Worm (Caenorhabditis elegans): ENCODE measurements around the gene thoc-2.

Gene thoc-2

ce11 chrIII:6420995-6421404 is 53.2 kb downstream of the thoc-2 start (continued):
- no peak for TF ChIP-seq madf-5 (GFP tag; IDR thresholded peaks at IDR 0.05)

ce11 chrIII:6421473-6421872 is 53.6 kb downstream of the thoc-2 start:
- TF ChIP-seq aha-1 (tag) (peak; percentile 63), madf-9 (GFP tag; conservative IDR thresholded peaks at IDR 0.05) (no peak), nhr-10 (tag; optimal IDR thresholded peaks at IDR 0.05) (peak; percentile 45)

- no peak for TF ChIP-seq F26F4.8 (GFP tag; conservative IDR thresholded peaks at IDR 0.05)
- TF ChIP-seq Y75B8A.6 (GFP tag; IDR thresholded peaks at IDR 0.05) = peak; percentile 32; the same call in 1 of the 2 replicates
- peak; percentile 60 for TF ChIP-seq cey-2 (tag; optimal IDR thresholded peaks at IDR 0.05; ENCODE audit: borderline replicate concordance, insufficient read depth)
- peak; percentile 86; the same call in 1 of the 2 replicates for TF ChIP-seq php-3 (GFP tag; IDR thresholded peaks at IDR 0.05)
- peak; percentile 61 for TF ChIP-seq aha-1 (tag)
- peak; percentile 82 for TF ChIP-seq hlh-11 (tag; optimal IDR thresholded peaks at IDR 0.05)
- no peak for TF ChIP-seq Y5F2A.4 (GFP tag; optimal IDR thresholded peaks at IDR 0.05)
- TF ChIP-seq D1046.2 (GFP tag; IDR thresholded peaks at IDR 0.05) = no peak
- TF ChIP-seq duxl-1 (tag; optimal IDR thresholded peaks at IDR 0.05; ENCODE audit: poor library complexity) = no peak
- no peak for TF ChIP-seq daf-16 (GFP tag; optimal IDR thresholded peaks at IDR 0.05)
- TF ChIP-seq daf-16 (tag; optimal IDR thresholded peaks at IDR 0.05) = peak; percentile 73
- no peak for TF ChIP-seq ceh-32 (tag; optimal IDR thresholded peaks at IDR 0.05; ENCODE audit: poor library complexity)
- no peak for TF ChIP-seq vab-7 (GFP tag; IDR thresholded peaks at IDR 0.05)
- TF ChIP-seq sdz-12 (GFP tag; optimal IDR thresholded peaks at IDR 0.05) = no peak
- peak; percentile 84 for TF ChIP-seq dve-1 (tag; optimal IDR thresholded peaks at IDR 0.05; ENCODE audit: insufficient read depth)
- no peak for TF ChIP-seq daf-19 (GFP tag; conservative IDR thresholded peaks at IDR 0.05)
- peak; percentile 42 for TF ChIP-seq T26A8.4 (GFP tag; IDR thresholded peaks at IDR 0.05)
- no peak for TF ChIP-seq nhr-41 (GFP tag; IDR thresholded peaks at IDR 0.05)
- TF ChIP-seq pha-4 (GFP tag; IDR thresholded peaks at IDR 0.05) = no peak
- no peak for TF ChIP-seq pha-4 (tag; optimal IDR thresholded peaks at IDR 0.05)
- TF ChIP-seq lin-1 (GFP tag; IDR thresholded peaks at IDR 0.05) = 0 out of 2 replicates have a peak, but pooled peaks have one; percentile 15
- TF ChIP-seq hmg-1.1 (GFP tag; IDR thresholded peaks at IDR 0.05) = peak; percentile 60; the same call in 1 of the 2 replicates
- no peak for TF ChIP-seq mdt-29 (GFP tag; IDR thresholded peaks at IDR 0.05)
- no peak for TF ChIP-seq ces-1 (GFP tag; optimal IDR thresholded peaks at IDR 0.05)
- TF ChIP-seq unc-130 (GFP tag; optimal IDR thresholded peaks at IDR 0.05) = no peak
- no peak for TF ChIP-seq lsy-2 (tag; optimal IDR thresholded peaks at IDR 0.05)
- TF ChIP-seq F10B5.3 (tag; optimal IDR thresholded peaks at IDR 0.05) = no peak
- no peak for TF ChIP-seq F49E8.2 (tag; optimal IDR thresholded peaks at IDR 0.05; ENCODE audit: borderline replicate concordance)
- TF ChIP-seq nhr-102 (tag; optimal IDR thresholded peaks at IDR 0.05) = peak; percentile 18
- TF ChIP-seq nhr-76 (tag; optimal IDR thresholded peaks at IDR 0.05) = no peak
- no peak for TF ChIP-seq zip-2 (tag; optimal IDR thresholded peaks at IDR 0.05)
- peak; percentile 82 for TF ChIP-seq hlh-30 (tag; optimal IDR thresholded peaks at IDR 0.05; ENCODE audit: insufficient read depth)
- TF ChIP-seq dmd-6 (GFP tag; IDR thresholded peaks at IDR 0.05) = peak; percentile 83
- no peak for TF ChIP-seq nhr-77 (tag; optimal IDR thresholded peaks at IDR 0.05)
- TF ChIP-seq mep-1 (tag; optimal IDR thresholded peaks at IDR 0.05) = peak; percentile 37
- TF ChIP-seq lin-39 (tag; optimal IDR thresholded peaks at IDR 0.05) = no peak
- TF ChIP-seq hif-1 (tag; optimal IDR thresholded peaks at IDR 0.05) = peak in 1 of 2 experiments; percentile 51
- TF ChIP-seq pqm-1 (tag; optimal IDR thresholded peaks at IDR 0.05) = peak; percentile 98
- TF ChIP-seq mes-2 (tag; optimal IDR thresholded peaks at IDR 0.05; ENCODE audit: poor library complexity, severe bottlenecking) = peak; percentile 4
- TF ChIP-seq mxl-3 (GFP tag; optimal IDR thresholded peaks at IDR 0.05) = peak; percentile 86
- TF ChIP-seq set-16 (GFP tag; IDR thresholded peaks at IDR 0.05) = no peak
- TF ChIP-seq nhr-28 (tag; optimal IDR thresholded peaks at IDR 0.05) = peak; percentile 95
- no peak for TF ChIP-seq ama-1 (optimal IDR thresholded peaks at IDR 0.05)
These were observed 54.2 kb downstream of the thoc-2 start for ce11 chrIII:6421973-6422511.

Data from whole organism, L4 larva.